Worm (Caenorhabditis elegans) whole organism, L1 larva: ENCODE data around the gene T24C12.4.
A peak's percentile ranks its signal among the peaks of the same experiment; 100 is the strongest.

Experiments
- F16B12.6 ChIP-seq: fragments of 150-350 bp; optimal IDR thresholded peaks from 2 replicates; lab custom pipeline; 2014; ENCODE audit warnings: missing biosample characterization, missing genetic modification characterization
- Y116A8C.19 ChIP-seq: sonication (generic microtip); optimal IDR thresholded peaks from 2 replicates; lab custom pipeline; 2016; ENCODE audit warnings: missing compliant biosample characterization, missing genetic modification characterization, borderline replicate concordance
- aha-1 ChIP-seq: fragments of 150-350 bp; optimal IDR thresholded peaks from 2 replicates; lab custom pipeline; 2014; ENCODE audit warnings: missing biosample characterization, missing genetic modification characterization
- ceh-63 ChIP-seq: fragments of 200-800 bp; sonication (Bioruptor generic); optimal IDR thresholded peaks from 2 replicates; lab custom pipeline; 2018; ENCODE audit warnings: mild to moderate bottlenecking, missing genetic modification characterization, missing compliant biosample characterization
- ceh-8 ChIP-seq: fragments of 200-800 bp; sonication (Bioruptor generic); optimal IDR thresholded peaks from 2 replicates; lab custom pipeline; 2018; ENCODE audit warnings: mild to moderate bottlenecking, missing genetic modification characterization, moderate library complexity, missing compliant biosample characterization
- ces-1 ChIP-seq: fragments of 150-350 bp; optimal IDR thresholded peaks from 2 replicates; lab custom pipeline; 2014; ENCODE audit warnings: missing biosample characterization, missing genetic modification reagents, missing genetic modification characterization
- dpl-1 ChIP-seq, 3 experiments: fragments of 150-350 bp in 2 of 3; sonication (generic microtip) in 1 of 3; optimal IDR thresholded peaks; 2 replicates each; lab custom pipeline; 2014 to 2017; ENCODE audit warnings: missing biosample characterization in 3 of 3, missing genetic modification characterization in 3 of 3, missing genetic modification reagents in 3 of 3
- dsc-1 ChIP-seq: sonication (generic microtip); optimal IDR thresholded peaks from 2 replicates; lab custom pipeline; 2016; ENCODE audit warnings: mild to moderate bottlenecking, missing genetic modification characterization, missing compliant biosample characterization
- efl-3 ChIP-seq: fragments of 200-800 bp; sonication (Bioruptor generic); optimal IDR thresholded peaks from 2 replicates; lab custom pipeline; 2018; ENCODE audit warnings: mild to moderate bottlenecking, missing genetic modification characterization, missing compliant biosample characterization
- egl-13 ChIP-seq: sonication (generic microtip); optimal IDR thresholded peaks from 2 replicates; lab custom pipeline; 2016; ENCODE audit warnings: missing genotype, missing genetic modification reagents, missing genetic modification characterization, missing compliant biosample characterization
- fkh-8 ChIP-seq: sonication (generic microtip); optimal IDR thresholded peaks from 2 replicates; lab custom pipeline; 2016; ENCODE audit warnings: mild to moderate bottlenecking, missing genetic modification characterization, missing compliant biosample characterization
- fos-1 ChIP-seq: fragments of 150-350 bp; optimal IDR thresholded peaks from 2 replicates; lab custom pipeline; 2014; ENCODE audit warnings: missing biosample characterization, missing genetic modification characterization
- grh-1 ChIP-seq: fragments of 200-800 bp; sonication (Bioruptor generic); IDR thresholded peaks from 2 replicates; pipeline ENCODE4 v1.3.6; 2022; ENCODE audit warnings: missing genetic modification reagents, missing genetic modification characterization, missing compliant biosample characterization
- hlh-4 ChIP-seq: sonication (generic microtip); optimal IDR thresholded peaks from 2 replicates; lab custom pipeline; 2016; ENCODE audit warnings: mild to moderate bottlenecking, missing genetic modification characterization, missing compliant biosample characterization
- hpl-2 ChIP-seq: fragments of 150-350 bp; optimal IDR thresholded peaks from 2 replicates; lab custom pipeline; 2014; ENCODE audit warnings: missing biosample characterization, missing genetic modification reagents, missing genetic modification characterization
- lin-13 ChIP-seq: fragments of 150-350 bp; optimal IDR thresholded peaks from 2 replicates; lab custom pipeline; 2014; ENCODE audit warnings: missing biosample characterization, missing genetic modification reagents, missing genetic modification characterization
- lin-14 ChIP-seq: fragments of 200-800 bp; sonication (Bioruptor generic); optimal IDR thresholded peaks from 2 replicates; lab custom pipeline; 2018; ENCODE audit warnings: mild to moderate bottlenecking, missing genetic modification characterization, moderate library complexity, missing compliant biosample characterization
- lin-35 ChIP-seq, 2 experiments: fragments of 150-350 bp; optimal IDR thresholded peaks; 2 replicates each; lab custom pipeline; 2014; ENCODE audit warnings: missing biosample characterization in 2 of 2, missing genetic modification characterization in 2 of 2, missing genetic modification reagents in 2 of 2
- mab-9 ChIP-seq: fragments of 200-800 bp; sonication (Bioruptor generic); IDR thresholded peaks from 2 replicates; pipeline ENCODE4 v1.3.6; 2022; ENCODE audit warnings: missing genetic modification reagents, missing genetic modification characterization, missing compliant biosample characterization
- mep-1 ChIP-seq: fragments of 150-350 bp; optimal IDR thresholded peaks from 2 replicates; lab custom pipeline; 2014; ENCODE audit warnings: missing biosample characterization, missing genetic modification characterization
- nhr-19 ChIP-seq: fragments of 200-800 bp; sonication (Bioruptor generic); conservative IDR thresholded peaks from 2 replicates; pipeline ENCODE4 v1.3.6; 2022; ENCODE audit warnings: missing genetic modification characterization, missing compliant biosample characterization
- nhr-20 ChIP-seq: sonication (generic microtip); optimal IDR thresholded peaks from 2 replicates; lab custom pipeline; 2016; ENCODE audit warnings: mild to moderate bottlenecking, missing genetic modification characterization, missing compliant biosample characterization
- nhr-237 ChIP-seq: fragments of 150-350 bp; optimal IDR thresholded peaks from 2 replicates; lab custom pipeline; 2014; ENCODE audit warnings: missing biosample characterization, missing genetic modification characterization
- nhr-28 ChIP-seq: fragments of 150-350 bp; optimal IDR thresholded peaks from 2 replicates; lab custom pipeline; 2014; ENCODE audit warnings: missing biosample characterization, missing genetic modification characterization
- nhr-71 ChIP-seq: sonication (generic microtip); optimal IDR thresholded peaks from 2 replicates; lab custom pipeline; 2016; ENCODE audit warnings: mild to moderate bottlenecking, missing genetic modification characterization, moderate library complexity, missing compliant biosample characterization
- nhr-76 ChIP-seq: sonication (generic microtip); optimal IDR thresholded peaks from 2 replicates; lab custom pipeline; 2017; ENCODE audit warnings: missing biosample characterization, missing genetic modification characterization
- nhr-84 ChIP-seq: sonication (generic microtip); optimal IDR thresholded peaks from 2 replicates; lab custom pipeline; 2017; ENCODE audit warnings: missing biosample characterization, missing genetic modification characterization
- nhr-85 ChIP-seq: sonication (generic microtip); peaks from one replicate; lab custom pipeline; 2016; ENCODE audit warnings: missing genetic modification characterization, inconsistent platforms, missing compliant biosample characterization
- nhr-90 ChIP-seq: sonication (generic microtip); optimal IDR thresholded peaks from 2 replicates; lab custom pipeline; 2016; ENCODE audit warnings: mild to moderate bottlenecking, missing genetic modification characterization, missing compliant biosample characterization; ENCODE audit not compliant: poor library complexity
- pag-3 ChIP-seq: sonication (generic microtip); optimal IDR thresholded peaks from 2 replicates; lab custom pipeline; 2017; ENCODE audit warnings: missing genetic modification characterization, mild to moderate bottlenecking, missing compliant biosample characterization, antibody characterized with exemption, borderline replicate concordance; ENCODE audit not compliant: insufficient read depth
- pax-3 ChIP-seq: fragments of 200-800 bp; sonication (Bioruptor generic); optimal IDR thresholded peaks from 2 replicates; lab custom pipeline; 2018; ENCODE audit warnings: mild to moderate bottlenecking, missing genetic modification characterization, moderate library complexity, missing compliant biosample characterization
- pqm-1 ChIP-seq: sonication (generic microtip); optimal IDR thresholded peaks from 3 replicates; lab custom pipeline; 2017; ENCODE audit warnings: missing biosample characterization, missing genetic modification characterization
- rnt-1 ChIP-seq: sonication (generic microtip); optimal IDR thresholded peaks from 2 replicates; lab custom pipeline; 2016; ENCODE audit warnings: mild to moderate bottlenecking, missing genetic modification characterization, moderate library complexity, missing compliant biosample characterization
- skn-1 ChIP-seq: fragments of 150-350 bp; optimal IDR thresholded peaks from 2 replicates; lab custom pipeline; 2014; ENCODE audit warnings: missing biosample characterization, missing genetic modification characterization
- sox-4 ChIP-seq: sonication (generic microtip); optimal IDR thresholded peaks from 2 replicates; lab custom pipeline; 2016; ENCODE audit warnings: missing genetic modification characterization, missing compliant biosample characterization
- sup-37 ChIP-seq: fragments of 200-800 bp; sonication (Bioruptor generic); optimal IDR thresholded peaks from 2 replicates; lab custom pipeline; 2018; ENCODE audit warnings: mild to moderate bottlenecking, missing genetic modification characterization, missing compliant biosample characterization
- swsn-7 ChIP-seq: sonication (generic microtip); optimal IDR thresholded peaks from 2 replicates; lab custom pipeline; 2016; ENCODE audit warnings: missing genetic modification characterization, missing compliant biosample characterization
- unc-130 ChIP-seq: fragments of 150-350 bp; optimal IDR thresholded peaks from 2 replicates; lab custom pipeline; 2017; ENCODE audit warnings: missing biosample characterization, missing genetic modification characterization, inconsistent platforms
- unc-30 ChIP-seq: sonication (generic microtip); optimal IDR thresholded peaks from 2 replicates; lab custom pipeline; 2017; ENCODE audit warnings: missing biosample characterization, missing genetic modification characterization
- xbp-1 ChIP-seq: sonication (generic microtip); optimal IDR thresholded peaks from 2 replicates; lab custom pipeline; 2016; ENCODE audit warnings: missing genetic modification characterization, missing compliant biosample characterization
- ztf-11 ChIP-seq, 2 experiments: sonication (generic microtip); optimal IDR thresholded peaks; 2 replicates each; lab custom pipeline; 2016 to 2017; ENCODE audit warnings: missing genetic modification characterization in 2 of 2, missing biosample characterization in 1 of 2, missing compliant biosample characterization in 1 of 2
- ztf-4 ChIP-seq: fragments of 150-350 bp; optimal IDR thresholded peaks from 2 replicates; lab custom pipeline; 2014; ENCODE audit warnings: missing biosample characterization, missing genetic modification characterization

Gene T24C12.4

ce11 chrX:2226875-2227355 lies 22.1 kb upstream of the T24C12.4 start (continued):
- TF ChIP-seq nhr-237 (tag; lab: Kevin White, UChicago): peak; percentile 23
- no peak for TF ChIP-seq nhr-28 (tag; lab: Kevin White, UChicago)
- peak; percentile 35 to 67 for TF ChIP-seq lin-35 (GFP tag; optimal IDR thresholded peaks at IDR 0.05; lab: Kevin White, UChicago)
- peak; percentile 44 for TF ChIP-seq sup-37 (GFP tag; lab: Kevin White, UChicago)
- no peak for TF ChIP-seq nhr-84 (tag; lab: Kevin White, UChicago)
- peak; percentile 67 for TF ChIP-seq rnt-1 (tag; lab: Kevin White, UChicago)
- peak; percentile 66 for TF ChIP-seq nhr-20 (tag; lab: Kevin White, UChicago)
- peak; percentile 80 for TF ChIP-seq nhr-85 (tag; lab: Kevin White, UChicago)
- TF ChIP-seq nhr-90 (tag; lab: Kevin White, UChicago): peak; percentile 76
- TF ChIP-seq lin-13 (GFP tag; lab: Kevin White, UChicago): peak; percentile 61
- TF ChIP-seq efl-3 (GFP tag; lab: Kevin White, UChicago): no peak
- no peak for TF ChIP-seq grh-1 (GFP tag; lab: Robert Waterston, UW)
- TF ChIP-seq fkh-8: peak; percentile 69
- no peak for TF ChIP-seq ces-1
- no peak for TF ChIP-seq Y116A8C.19 (tag; lab: Kevin White, UChicago)
- peak; percentile 29 for TF ChIP-seq unc-130 (tag; lab: Kevin White, UChicago)
- TF ChIP-seq lin-14 (GFP tag; lab: Kevin White, UChicago): peak; percentile 71
- peak; percentile 29 for TF ChIP-seq ceh-63
- peak; percentile 12 for TF ChIP-seq F16B12.6 (tag; lab: Kevin White, UChicago)
- TF ChIP-seq pag-3 (tag; lab: Kevin White, UChicago): peak; percentile 48
- TF ChIP-seq aha-1: no peak
- TF ChIP-seq fos-1 (tag; lab: Kevin White, UChicago): peak; percentile 33
- peak; percentile 36 for TF ChIP-seq egl-13
- no peak for TF ChIP-seq ztf-4 (tag; lab: Kevin White, UChicago)
- TF ChIP-seq sox-4 (tag; lab: Kevin White, UChicago): peak; percentile 0
- TF ChIP-seq nhr-71 (tag; lab: Kevin White, UChicago): peak; percentile 77
- peak; percentile 52 for TF ChIP-seq mep-1
- peak; percentile 74 for TF ChIP-seq nhr-19
- peak; percentile 79 for TF ChIP-seq skn-1 (tag; lab: Kevin White, UChicago)
- no peak for TF ChIP-seq ceh-8 (GFP tag; lab: Kevin White, UChicago)
- peak; percentile 60 for TF ChIP-seq xbp-1 (tag; lab: Kevin White, UChicago)
- TF ChIP-seq dsc-1 (tag; lab: Kevin White, UChicago): peak; percentile 77
- peak in 1 of 3 experiments; percentile 34 for TF ChIP-seq dpl-1 (GFP tag; optimal IDR thresholded peaks at IDR 0.05; lab: Kevin White, UChicago)
- TF ChIP-seq ztf-11 (tag; optimal IDR thresholded peaks at IDR 0.05; lab: Kevin White, UChicago): no peak
- no peak for TF ChIP-seq unc-30 (tag; lab: Kevin White, UChicago)
- TF ChIP-seq, all 84 proteins: peak for 46

ce11 chrX:2220850-2221249 lies 16.0 kb upstream of the T24C12.4 start, which contains the start of gene hex-1:
Gene hex-1, plus strand, starts transcription at chrX:2221150.
- TF ChIP-seq hlh-4 (tag; lab: Kevin White, UChicago) (no peak), pax-3 (tag; lab: Kevin White, UChicago) (no peak), aha-1 (no peak), skn-1 (tag; lab: Kevin White, UChicago) (no peak), swsn-7 (tag; lab: Kevin White, UChicago) (no peak), hpl-2 (GFP tag; lab: Kevin White, UChicago) (no peak), nhr-76 (tag; lab: Kevin White, UChicago) (no peak), nhr-71 (tag; lab: Kevin White, UChicago) (no peak), pqm-1 (tag; lab: Kevin White, UChicago) (no peak), mab-9 (no peak), efl-3 (GFP tag; lab: Kevin White, UChicago) (no peak)
